Fruit fly (Drosophila melanogaster) whole organism, prepupa: ENCODE data around the gene CG34428.

Experiments used
- CG10631 ChIP-seq: fragments of 200-800 bp; sonication (Bioruptor generic); optimal IDR thresholded peaks from 2 replicates; lab custom pipeline; 2016; ENCODE audit warnings: missing biosample characterization, missing genetic modification characterization
- Gug ChIP-seq: fragments of 200-800 bp; sonication (Bioruptor generic); IDR thresholded peaks from 2 replicates; pipeline ENCODE4 v1.3.6; 2022; ENCODE audit warnings: missing biosample characterization, missing genetic modification characterization
- fd59A ChIP-seq: fragments of 200-800 bp; sonication (Bioruptor generic); optimal IDR thresholded peaks from 2 replicates; lab custom pipeline; 2017; ENCODE audit warnings: missing biosample characterization, mild to moderate bottlenecking, missing genetic modification characterization, missing genetic modification reagents

dm6 chr3L:13031326-13031725 lies 30.2 kb upstream of the CG34428 start:
- TF ChIP-seq CG10631 (GFP tag; lab: Kevin White, UChicago) = no peak
- no peak for TF ChIP-seq Gug (GFP tag; lab: Robert Waterston, UW)
- no peak for TF ChIP-seq fd59A (GFP tag; lab: Kevin White, UChicago)
